Worm (Caenorhabditis elegans): ENCODE data around the gene E02H4.8.

- TF ChIP-seq ama-1 (optimal IDR thresholded peaks at IDR 0.05) (no peak), F13C5.2 (tag; optimal IDR thresholded peaks at IDR 0.05) (no peak), flt-1 (GFP tag; IDR thresholded peaks at IDR 0.05) (no peak), hmbx-1 (tag; optimal IDR thresholded peaks at IDR 0.05) (no peak), hmg-4 (GFP tag; optimal IDR thresholded peaks at IDR 0.05) (no peak), scrt-1 (GFP tag; IDR thresholded peaks at IDR 0.05) (no peak), tra-4 (tag; optimal IDR thresholded peaks at IDR 0.05) (no peak), hnd-1 (tag; optimal IDR thresholded peaks at IDR 0.05) (no peak), aly-1 (tag; optimal IDR thresholded peaks at IDR 0.05) (no peak), tbx-11 (GFP tag; IDR thresholded peaks at IDR 0.05) (no peak), pes-1 (GFP tag; IDR thresholded peaks at IDR 0.05) (no peak)
These were observed 16.9 kb downstream of the E02H4.8 start, which contains the start of gene mlc-6 for ce11 chrX:14246518-14246917.

Data from whole organism, early embryonic.